Fruit fly (Drosophila melanogaster) whole organism: Measurements from ENCODE around the gene ZIPIC.

Source experiments
- CG8478 ChIP-seq: fragments of >200 bp; optimal IDR thresholded peaks from 2 replicates; lab custom pipeline; 2018; ENCODE audit warnings: inconsistent platforms
- Dll ChIP-seq: fragments of >200 bp; optimal IDR thresholded peaks from 2 replicates; lab custom pipeline; 2017
- EcR ChIP-seq, 2 experiments: fragments of >200 bp; optimal IDR thresholded peaks; 2 replicates each; lab custom pipeline; 2017; ENCODE audit warnings: missing biosample characterization in 2 of 2, missing genetic modification characterization in 2 of 2, missing genetic modification reagents in 2 of 2
- pan ChIP-seq: fragments of >200 bp; optimal IDR thresholded peaks from 2 replicates; lab custom pipeline; 2017
- psq ChIP-seq: fragments of >200 bp; optimal IDR thresholded peaks from 2 replicates; lab custom pipeline; 2017
- usp ChIP-seq: fragments of >200 bp; optimal IDR thresholded peaks from 2 replicates; lab custom pipeline; 2017; ENCODE audit warnings: missing biosample characterization, missing genetic modification characterization, mixed read lengths

DNA sequence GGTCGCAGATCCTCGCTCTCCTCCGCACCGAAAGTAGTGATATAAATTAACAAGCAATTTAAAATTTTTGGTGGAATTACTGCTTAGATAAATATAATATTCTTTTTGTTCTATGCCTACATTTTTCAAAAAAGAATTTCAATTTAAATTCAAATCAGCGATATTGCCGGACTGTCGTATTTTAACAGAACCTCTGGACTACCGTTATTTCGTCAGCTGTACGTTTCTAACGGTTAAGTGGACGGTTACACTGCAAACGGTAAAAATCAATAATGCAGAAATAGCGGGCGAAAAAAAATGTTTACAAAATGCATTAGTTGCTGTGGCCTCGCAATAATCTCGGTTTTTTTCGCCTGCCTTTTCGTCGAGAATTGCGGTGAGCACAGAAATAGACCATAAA lies 36.4 kb downstream of the ZIPIC start, which contains the start of gene Tace:
- TF ChIP-seq pan (no peak), EcR (GFP tag; optimal IDR thresholded peaks at IDR 0.05; lab: Kevin White, UChicago) (no peak), usp (GFP tag; lab: Kevin White, UChicago) (no peak), CG8478 (lab: Kevin White, UChicago) (no peak), Dll (lab: Kevin White, UChicago) (no peak), psq (lab: Kevin White, UChicago) (no peak)
